Fruit fly (Drosophila melanogaster) whole organism, adult: Measurements from ENCODE around the gene how.

Experiments
- CG7101 ChIP-seq: fragments of 200-800 bp; sonication (Bioruptor generic); optimal IDR thresholded peaks from 2 replicates; lab custom pipeline; 2018; ENCODE audit warnings: missing biosample characterization, mild to moderate bottlenecking, missing genetic modification characterization, moderate library complexity
- Crg-1 ChIP-seq: fragments of 200-800 bp; sonication (Bioruptor generic); optimal IDR thresholded peaks from 2 replicates; lab custom pipeline; 2016; ENCODE audit warnings: missing biosample characterization, missing genetic modification characterization
- bab1 ChIP-seq: fragments of 200-800 bp; sonication (Bioruptor generic); optimal IDR thresholded peaks from 3 replicates; lab custom pipeline; 2019; ENCODE audit warnings: missing biosample characterization, mild to moderate bottlenecking, missing genetic modification characterization, moderate library complexity
- cic ChIP-seq: fragments of 200-800 bp; sonication (Bioruptor generic); optimal IDR thresholded peaks from 2 replicates; lab custom pipeline; 2017; ENCODE audit warnings: missing biosample characterization, mild to moderate bottlenecking, missing genetic modification characterization, moderate library complexity
- tj ChIP-seq: fragments of 200-800 bp; sonication (Bioruptor generic); optimal IDR thresholded peaks from 3 replicates; lab custom pipeline; 2017; ENCODE audit warnings: missing biosample characterization, mild to moderate bottlenecking, missing genetic modification characterization, moderate library complexity

DNA sequence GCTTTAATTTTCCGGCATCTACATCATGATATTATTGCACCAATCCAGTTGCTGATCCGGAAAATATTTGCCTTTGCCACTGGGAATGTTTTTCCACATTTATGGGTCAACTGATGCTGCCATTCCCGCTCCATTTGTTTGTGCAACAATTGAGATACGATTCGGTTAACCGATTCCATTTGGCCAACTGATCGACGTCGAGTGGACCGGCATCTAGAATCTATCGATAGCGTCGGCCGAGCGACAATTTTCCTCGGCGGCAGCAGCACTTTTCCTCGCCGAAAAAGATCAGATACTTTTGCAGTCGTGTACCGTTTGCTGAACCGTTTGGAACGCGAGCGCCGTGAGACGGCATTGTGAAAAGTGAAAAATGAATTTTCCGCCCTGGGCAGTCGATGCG, 77.8 kb downstream of the how start, which contains the start of gene CG42390:
- TF ChIP-seq CG7101 (tag; lab: Kevin White, UChicago) (no peak), bab1 (GFP tag; lab: Kevin White, UChicago) (no peak), cic (GFP tag; lab: Kevin White, UChicago) (no peak), Crg-1 (no peak), tj (GFP tag; lab: Kevin White, UChicago) (no peak)
